Fruit fly (Drosophila melanogaster) whole organism, pupa: Measurements from ENCODE around the gene CG42488.

Source experiments
- CG12605 ChIP-seq: fragments of 200-800 bp; sonication (Bioruptor generic); IDR thresholded peaks from 2 replicates; pipeline ENCODE4 v1.3.6; 2022; ENCODE audit warnings: missing biosample characterization, missing genetic modification characterization
- CG13204 ChIP-seq: fragments of 200-800 bp; sonication (Bioruptor generic); optimal IDR thresholded peaks from 2 replicates; lab custom pipeline; 2018; ENCODE audit warnings: missing biosample characterization, mild to moderate bottlenecking, missing genetic modification characterization, moderate library complexity
- CG15710 ChIP-seq: fragments of 200-800 bp; sonication (Bioruptor generic); optimal IDR thresholded peaks from 2 replicates; lab custom pipeline; 2018; ENCODE audit warnings: missing biosample characterization, mild to moderate bottlenecking, missing genetic modification characterization, moderate library complexity
- CG32121 ChIP-seq: fragments of 200-800 bp; sonication (Bioruptor generic); IDR thresholded peaks from 2 replicates; pipeline ENCODE4 v1.3.6; 2022; ENCODE audit warnings: missing biosample characterization, missing genetic modification characterization
- CG8159 ChIP-seq: fragments of 200-800 bp; sonication (Bioruptor generic); optimal IDR thresholded peaks from 3 replicates; lab custom pipeline; 2018; ENCODE audit warnings: missing biosample characterization, mild to moderate bottlenecking, missing genetic modification characterization, moderate library complexity
- CG8301 ChIP-seq: fragments of 200-800 bp; sonication (Bioruptor generic); optimal IDR thresholded peaks from 2 replicates; lab custom pipeline; 2018; ENCODE audit warnings: missing biosample characterization, mild to moderate bottlenecking, missing genetic modification characterization
- EcR ChIP-seq: fragments of 200-800 bp; sonication (Bioruptor generic); optimal IDR thresholded peaks from 3 replicates; lab custom pipeline; 2019; ENCODE audit warnings: missing biosample characterization, missing genetic modification characterization, mild to moderate bottlenecking, moderate library complexity, missing genetic modification reagents
- Ets98B ChIP-seq: fragments of 200-800 bp; sonication (Bioruptor generic); IDR thresholded peaks from 2 replicates; pipeline ENCODE4 v1.3.6; 2022; ENCODE audit warnings: missing biosample characterization, missing genetic modification characterization
- Pif1B ChIP-seq: fragments of 200-800 bp; sonication (Bioruptor generic); optimal IDR thresholded peaks from 3 replicates; lab custom pipeline; 2016; ENCODE audit warnings: missing biosample characterization, missing genetic modification characterization
- Snoo ChIP-seq: fragments of 200-800 bp; sonication (Bioruptor generic); optimal IDR thresholded peaks from 3 replicates; lab custom pipeline; 2017; ENCODE audit warnings: missing biosample characterization, mild to moderate bottlenecking, missing genetic modification characterization, inconsistent platforms
- fd96Ca ChIP-seq: fragments of 200-800 bp; sonication (Bioruptor generic); IDR thresholded peaks from 3 replicates; pipeline ENCODE4 v1.3.6; 2022; ENCODE audit warnings: missing biosample characterization, missing genetic modification characterization

- peak; percentile 95 for TF ChIP-seq CG12605 (GFP tag; lab: Robert Waterston, UW)
- peak; percentile 80 for TF ChIP-seq CG8301 (tag; lab: Kevin White, UChicago)
- peak; percentile 95 for TF ChIP-seq fd96Ca (GFP tag; lab: Robert Waterston, UW)
- peak; percentile 93 for TF ChIP-seq CG32121 (GFP tag; lab: Robert Waterston, UW)
- peak; percentile 79 for TF ChIP-seq CG8159 (tag; lab: Kevin White, UChicago)
- TF ChIP-seq EcR (GFP tag; lab: Kevin White, UChicago) = peak; percentile 82
- TF ChIP-seq CG15710 (tag; lab: Kevin White, UChicago) = peak; percentile 65
- TF ChIP-seq CG13204 (GFP tag; lab: Kevin White, UChicago) = peak; percentile 97
- TF ChIP-seq Ets98B (GFP tag; lab: Robert Waterston, UW) = peak; percentile 95
- TF ChIP-seq Snoo (tag; lab: Kevin White, UChicago) = peak; percentile 27
- peak; percentile 78 for TF ChIP-seq Pif1B
These were observed 49.0 kb downstream of the CG42488 start for dm6 chr3R:25531905-25532387.
